Fruit fly (Drosophila melanogaster) whole organism, embryonic: ENCODE measurements around the gene Usp16-45.

Experiments
- CG3163 ChIP-seq: fragments of 200-800 bp; sonication (Bioruptor generic); optimal IDR thresholded peaks from 3 replicates; lab custom pipeline; 2016; ENCODE audit warnings: missing biosample characterization, missing genetic modification characterization
- CG8478 ChIP-seq: fragments of >200 bp; optimal IDR thresholded peaks from 2 replicates; lab custom pipeline; 2018
- H15 ChIP-seq: fragments of 200-800 bp; sonication (Bioruptor generic); IDR thresholded peaks from 3 replicates; pipeline ENCODE4 v1.3.6; 2022; ENCODE audit warnings: missing biosample characterization, missing genetic modification characterization
- dan ChIP-seq: fragments of 200-800 bp; sonication (Bioruptor generic); IDR thresholded peaks from 2 replicates; pipeline ENCODE4 v1.3.6; 2022; ENCODE audit warnings: missing biosample characterization, missing genetic modification characterization
- lola ChIP-seq, 3 experiments: fragments of >200 bp in 2 of 3; fragments of 200-800 bp in 1 of 3; sonication (Bioruptor generic) in 1 of 3; optimal IDR thresholded peaks; 2 replicates each; lab custom pipeline; 2017 to 2019; ENCODE audit warnings: missing biosample characterization in 3 of 3, missing genetic modification characterization in 3 of 3, mild to moderate bottlenecking in 1 of 3, moderate library complexity in 1 of 3

- no peak for TF ChIP-seq H15
- TF ChIP-seq CG8478 (lab: Kevin White, UChicago) = no peak
- no peak for TF ChIP-seq lola (GFP tag; optimal IDR thresholded peaks at IDR 0.05; lab: Kevin White, UChicago)
- no peak for TF ChIP-seq CG3163 (GFP tag; lab: Kevin White, UChicago)
- TF ChIP-seq dan (GFP tag; lab: Robert Waterston, UW) = no peak
Measured at dm6 chrX:5419905-5420567, 1.3 kb upstream of the Usp16-45 start.
